Worm (Caenorhabditis elegans): ENCODE measurements around the gene dyf-19.

The dyf-19 gene

DNA sequence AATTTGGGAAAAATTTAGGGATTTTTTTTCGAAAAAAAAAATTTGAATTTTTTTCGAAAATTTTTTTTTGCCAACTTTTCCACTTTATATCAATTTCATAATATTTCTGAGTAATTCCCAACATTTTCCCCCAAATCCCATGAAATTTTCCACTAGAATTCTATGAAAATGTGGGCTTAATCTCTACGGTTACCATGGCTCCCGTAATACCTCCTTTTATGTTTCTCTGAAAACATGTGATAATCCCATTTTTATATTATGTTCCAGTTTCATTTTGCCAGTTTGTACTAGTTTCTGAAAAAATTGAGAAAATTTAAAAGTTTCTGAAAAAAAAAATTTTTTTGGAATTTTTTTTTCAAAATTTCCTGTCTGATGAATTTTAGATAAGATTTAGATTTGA lies 43.4 kb downstream of the dyf-19 start:
- no peak for TF ChIP-seq ceh-9 (tag; optimal IDR thresholded peaks at IDR 0.05)
- no peak for TF ChIP-seq K09A11.1 (tag; optimal IDR thresholded peaks at IDR 0.05; ENCODE audit: insufficient read depth)
- TF ChIP-seq sdc-2 (tag; optimal IDR thresholded peaks at IDR 0.05): no peak
- no peak for TF ChIP-seq che-1 (tag; optimal IDR thresholded peaks at IDR 0.05)
- TF ChIP-seq ceh-2 (tag; optimal IDR thresholded peaks at IDR 0.05): no peak
- no peak for TF ChIP-seq lin-11 (tag; optimal IDR thresholded peaks at IDR 0.05)
- TF ChIP-seq gmeb-2 (tag; optimal IDR thresholded peaks at IDR 0.05): no peak
- no peak for TF ChIP-seq ceh-30 (tag; optimal IDR thresholded peaks at IDR 0.05)
- no peak for TF ChIP-seq unc-55 (GFP tag; optimal IDR thresholded peaks at IDR 0.05)
- TF ChIP-seq nfya-1 (tag; optimal IDR thresholded peaks at IDR 0.05): no peak
- no peak for TF ChIP-seq unc-86 (tag; optimal IDR thresholded peaks at IDR 0.05)

- TF ChIP-seq F13H6.1 (tag; optimal IDR thresholded peaks at IDR 0.05): no peak
- TF ChIP-seq pros-1 (tag; optimal IDR thresholded peaks at IDR 0.05): no peak
- TF ChIP-seq K09A11.1 (tag; optimal IDR thresholded peaks at IDR 0.05; ENCODE audit: insufficient read depth): no peak
- TF ChIP-seq lin-11 (tag; optimal IDR thresholded peaks at IDR 0.05): no peak
- TF ChIP-seq ceh-19 (GFP tag; optimal IDR thresholded peaks at IDR 0.05): no peak
- no peak for TF ChIP-seq C38D4.7 (GFP tag; optimal IDR thresholded peaks at IDR 0.05)
- TF ChIP-seq sox-4 (tag; optimal IDR thresholded peaks at IDR 0.05): no peak
- no peak for TF ChIP-seq ttx-3 (tag; optimal IDR thresholded peaks at IDR 0.05)
- no peak for TF ChIP-seq mec-3 (tag; optimal IDR thresholded peaks at IDR 0.05; ENCODE audit: borderline replicate concordance)
- no peak for TF ChIP-seq npax-4 (tag; optimal IDR thresholded peaks at IDR 0.05)
- no peak for TF ChIP-seq sox-2 (GFP tag; IDR thresholded peaks at IDR 0.05)
- no peak for TF ChIP-seq hlh-8 (tag; optimal IDR thresholded peaks at IDR 0.05)
- TF ChIP-seq tbx-2 (tag; optimal IDR thresholded peaks at IDR 0.05): no peak
- TF ChIP-seq ceh-48 (tag; optimal IDR thresholded peaks at IDR 0.05): no peak
- TF ChIP-seq fax-1 (tag; optimal IDR thresholded peaks at IDR 0.05): no peak
- no peak for TF ChIP-seq T23F11.4 (GFP tag; optimal IDR thresholded peaks at IDR 0.05)
- TF ChIP-seq madf-2 (tag; optimal IDR thresholded peaks at IDR 0.05): no peak
Measured at ce11 chrV:19669959-19670358, 45.1 kb downstream of the dyf-19 start, which contains the start of gene Y43F8C.11. Gene Y43F8C.11 (plus strand): TSS chrV:19670259.

DNA sequence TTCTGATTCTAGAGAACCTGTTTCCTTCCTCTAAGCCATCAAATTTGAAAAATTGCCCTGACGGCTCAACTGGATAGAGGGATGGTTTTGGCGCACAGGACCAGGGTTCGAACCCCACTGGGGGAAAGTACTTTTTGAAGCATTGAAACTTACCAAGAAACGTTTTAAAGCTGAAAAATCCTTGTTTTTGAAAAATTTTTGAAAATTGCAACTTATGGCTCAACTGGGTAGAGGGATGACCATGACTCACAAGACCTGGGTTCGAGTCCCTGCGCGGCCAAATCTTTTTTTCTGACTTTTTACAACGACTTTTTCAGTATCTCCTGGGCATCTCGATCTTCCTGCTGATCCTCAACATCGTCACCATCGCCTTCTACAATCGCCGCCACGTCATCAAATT lies 46.0 kb downstream of the dyf-19 start:
- TF ChIP-seq elt-2 (tag; optimal IDR thresholded peaks at IDR 0.05): no peak
- TF ChIP-seq pha-2 (tag; optimal IDR thresholded peaks at IDR 0.05): no peak
- TF ChIP-seq pha-4 (tag; optimal IDR thresholded peaks at IDR 0.05): no peak
- TF ChIP-seq fkh-6 (tag; optimal IDR thresholded peaks at IDR 0.05): no peak
- TF ChIP-seq tbx-7 (tag; optimal IDR thresholded peaks at IDR 0.05): no peak
- no peak for TF ChIP-seq pqm-1 (tag; optimal IDR thresholded peaks at IDR 0.05)
- no peak for TF ChIP-seq ceh-18 (tag; optimal IDR thresholded peaks at IDR 0.05)
- no peak for TF ChIP-seq ceh-2 (tag; optimal IDR thresholded peaks at IDR 0.05)
- TF ChIP-seq nhr-232 (tag; optimal IDR thresholded peaks at IDR 0.05): no peak
- no peak for TF ChIP-seq ceh-22 (tag; optimal IDR thresholded peaks at IDR 0.05)
- no peak for TF ChIP-seq C38D4.7 (GFP tag; optimal IDR thresholded peaks at IDR 0.05)
- TF ChIP-seq ceh-9 (tag; optimal IDR thresholded peaks at IDR 0.05): no peak
- TF ChIP-seq ceh-48 (tag; optimal IDR thresholded peaks at IDR 0.05): no peak
- no peak for TF ChIP-seq fkh-10 (GFP tag; optimal IDR thresholded peaks at IDR 0.05)
- no peak for TF ChIP-seq dmd-4 (tag; optimal IDR thresholded peaks at IDR 0.05; ENCODE audit: borderline replicate concordance)
- TF ChIP-seq ahr-1 (tag; optimal IDR thresholded peaks at IDR 0.05): no peak

DNA sequence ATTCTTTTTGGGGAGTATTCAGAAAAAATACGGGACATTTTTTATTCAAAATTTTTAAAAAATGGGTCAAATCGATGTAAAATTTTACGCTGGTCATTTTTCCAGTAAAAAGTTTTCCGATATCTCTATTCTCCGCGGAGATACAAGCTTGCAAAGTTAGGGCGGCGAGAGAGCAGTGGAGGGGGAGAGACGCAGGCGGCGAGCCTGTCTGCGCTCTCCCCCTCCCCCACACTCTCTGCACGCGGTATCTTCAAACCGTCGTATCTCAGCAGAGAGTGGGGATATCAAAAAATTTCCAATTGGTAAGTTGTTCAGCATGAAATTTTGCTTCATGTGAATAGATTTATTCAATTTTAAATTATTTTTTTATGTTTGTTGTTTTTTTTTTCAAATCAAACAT lies 47.0 kb downstream of the dyf-19 start:
- no peak for TF ChIP-seq ztf-16 (tag; optimal IDR thresholded peaks at IDR 0.05)
- TF ChIP-seq unc-86 (tag; optimal IDR thresholded peaks at IDR 0.05): no peak
- TF ChIP-seq eyg-1 (tag; optimal IDR thresholded peaks at IDR 0.05): no peak
- no peak for TF ChIP-seq unc-55 (GFP tag; optimal IDR thresholded peaks at IDR 0.05)

Data from whole organism, late embryonic.